Worm (Caenorhabditis elegans): Measurements from ENCODE around the gene wrt-10.

wrt-10 gene

DNA sequence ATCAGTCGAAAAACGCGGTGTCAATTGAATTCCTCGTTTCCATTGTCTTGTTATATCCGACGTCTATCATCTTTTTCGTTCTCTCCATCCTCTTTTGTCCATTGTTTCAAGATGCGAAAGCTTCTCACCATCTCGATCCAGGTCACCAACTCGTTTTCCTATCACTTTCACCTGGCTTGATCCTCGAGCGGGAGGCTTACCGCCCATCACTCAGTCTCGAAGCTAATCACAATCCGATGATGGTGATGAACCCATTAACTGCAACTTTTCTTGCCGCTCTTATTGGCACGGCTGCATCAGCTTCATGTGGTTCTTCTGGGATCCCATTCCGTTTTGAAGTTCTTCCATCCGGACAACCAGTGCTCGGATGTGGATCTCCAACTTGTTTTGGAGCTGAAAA, 3.4 kb downstream of the wrt-10 start, which contains the start of gene wrt-1:
TSS of gene wrt-1 (plus strand) at position 53 of the 400 bp plus-strand sequence.
- TF ChIP-seq blmp-1 (tag; optimal IDR thresholded peaks at IDR 0.05) (peak; percentile 94), efl-1 (optimal IDR thresholded peaks at IDR 0.05) (no peak), efl-1 (GFP tag; optimal IDR thresholded peaks at IDR 0.05 in 1 of 2) (peak in 1 of 2 experiments; percentile 10), efl-3 (GFP tag; optimal IDR thresholded peaks at IDR 0.05) (no peak)

DNA sequence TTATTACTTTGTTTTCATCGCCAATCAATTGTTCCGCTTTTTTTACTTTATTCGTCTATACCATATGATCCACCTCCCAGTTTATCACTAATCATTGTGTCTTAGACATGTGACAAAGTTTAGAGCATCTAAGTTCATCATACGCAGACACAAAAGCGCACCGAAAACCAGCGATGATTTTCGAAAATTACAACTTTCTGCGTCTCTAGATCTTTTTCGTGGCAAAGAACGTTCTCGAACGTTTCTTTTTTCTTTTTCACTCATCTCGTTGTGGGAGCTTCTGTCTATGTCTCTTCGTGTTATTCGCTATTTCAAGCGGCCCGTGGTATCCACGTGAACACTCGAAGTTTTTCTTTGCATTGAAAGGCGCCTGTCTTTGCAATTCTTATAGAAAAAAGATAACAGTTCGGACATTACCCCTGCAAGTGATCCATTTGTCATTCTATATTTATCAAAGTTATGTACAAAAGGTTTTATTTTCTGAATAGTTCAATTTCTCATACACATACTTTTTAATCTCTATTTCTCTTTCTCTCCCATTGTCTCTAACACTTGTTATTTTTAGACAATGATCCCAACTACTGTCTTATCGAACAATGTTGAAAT, 5.2 kb downstream of the wrt-10 start, which contains the start of gene ZK1290.5:
TSS of gene ZK1290.5 (plus strand) at position 566 of the 606 bp plus-strand sequence.
- TF ChIP-seq nhr-47 (tag; optimal IDR thresholded peaks at IDR 0.05) (peak; percentile 86), nhr-76 (tag; optimal IDR thresholded peaks at IDR 0.05) (no peak), dpl-1 (GFP tag; optimal IDR thresholded peaks at IDR 0.05) (peak; percentile 60 to 66 (median 62)), tbx-2 (tag; optimal IDR thresholded peaks at IDR 0.05) (peak; percentile 92), lin-15B (tag; optimal IDR thresholded peaks at IDR 0.05) (no peak), vab-15 (tag; optimal IDR thresholded peaks at IDR 0.05) (no peak), fkh-4 (tag; optimal IDR thresholded peaks at IDR 0.05; ENCODE audit: borderline replicate concordance) (no peak), nhr-84 (tag; optimal IDR thresholded peaks at IDR 0.05) (no peak), snu-23 (GFP tag; optimal IDR thresholded peaks at IDR 0.05) (peak; percentile 92), lin-35 (GFP tag; optimal IDR thresholded peaks at IDR 0.05) (peak; percentile 62 to 79), nhr-85 (tag) (peak; percentile 98), mef-2 (tag; optimal IDR thresholded peaks at IDR 0.05) (no peak), lir-3 (tag; optimal IDR thresholded peaks at IDR 0.05; ENCODE audit: poor library complexity) (peak; percentile 60), hlh-4 (tag; optimal IDR thresholded peaks at IDR 0.05) (no peak), ceh-82 (tag; optimal IDR thresholded peaks at IDR 0.05) (peak in 2 of 3 experiments; percentile 25 to 63), hlh-17 (GFP tag; optimal IDR thresholded peaks at IDR 0.05; ENCODE audit: borderline replicate concordance) (no peak), swsn-7 (tag; optimal IDR thresholded peaks at IDR 0.05) (peak; percentile 85), snpc-4 (tag; optimal IDR thresholded peaks at IDR 0.05) (peak; percentile 33), mep-1 (tag; optimal IDR thresholded peaks at IDR 0.05) (peak; percentile 87), nhr-19 (GFP tag; conservative IDR thresholded peaks at IDR 0.05) (peak; percentile 92), ets-5 (GFP tag; IDR thresholded peaks at IDR 0.05) (no peak), nhr-28 (tag; optimal IDR thresholded peaks at IDR 0.05) (no peak), pqm-1 (tag; optimal IDR thresholded peaks at IDR 0.05) (no peak), elt-2 (tag; optimal IDR thresholded peaks at IDR 0.05) (peak; percentile 89), efl-3 (GFP tag; optimal IDR thresholded peaks at IDR 0.05) (no peak), F16B12.6 (tag; optimal IDR thresholded peaks at IDR 0.05) (no peak), sox-4 (tag; optimal IDR thresholded peaks at IDR 0.05) (no peak), mab-9 (GFP tag; IDR thresholded peaks at IDR 0.05) (peak; percentile 15; the same call in 1 of the 2 replicates), nhr-71 (tag; optimal IDR thresholded peaks at IDR 0.05) (peak; percentile 98), hpl-2 (GFP tag; optimal IDR thresholded peaks at IDR 0.05) (peak; percentile 81), zip-4 (GFP tag; optimal IDR thresholded peaks at IDR 0.05) (peak; percentile 16), C16A3.4 (tag; optimal IDR thresholded peaks at IDR 0.05) (peak; percentile 61), fos-1 (tag; optimal IDR thresholded peaks at IDR 0.05) (peak; percentile 23), ceh-88 (GFP tag; IDR thresholded peaks at IDR 0.05) (peak; percentile 53), ceh-63 (GFP tag; optimal IDR thresholded peaks at IDR 0.05) (no peak), lin-14 (GFP tag; optimal IDR thresholded peaks at IDR 0.05) (peak; percentile 97), tlp-1 (tag; optimal IDR thresholded peaks at IDR 0.05) (no peak), nhr-237 (tag; optimal IDR thresholded peaks at IDR 0.05) (peak; percentile 30), nhr-77 (tag; optimal IDR thresholded peaks at IDR 0.05) (peak; percentile 91), egl-27 (tag; optimal IDR thresholded peaks at IDR 0.05) (no peak), mdl-1 (tag; optimal IDR thresholded peaks at IDR 0.05) (peak in 1 of 2 experiments; percentile 95), lsy-2 (tag; optimal IDR thresholded peaks at IDR 0.05) (peak; percentile 80 to 83), sup-37 (GFP tag; optimal IDR thresholded peaks at IDR 0.05) (no peak), nhr-90 (tag; optimal IDR thresholded peaks at IDR 0.05; ENCODE audit: poor library complexity) (peak; percentile 89), unc-130 (tag; optimal IDR thresholded peaks at IDR 0.05) (peak; percentile 82), lin-39 (tag; optimal IDR thresholded peaks at IDR 0.05) (peak; percentile 60), grh-1 (GFP tag; IDR thresholded peaks at IDR 0.05) (peak; percentile 77)
